Fruit fly (Drosophila melanogaster): Measurements from ENCODE around the gene CG18094.

The CG18094 gene

dm6 chr2L:19469751-19470150 lies 20.3 kb upstream of the CG18094 start (continued):
- TF ChIP-seq lbe (GFP tag; optimal IDR thresholded peaks at IDR 0.05) (no peak), fd102C (GFP tag; optimal IDR thresholded peaks at IDR 0.05) (no peak), CG18262 (tag; optimal IDR thresholded peaks at IDR 0.05) (peak; percentile 58), CG4707 (GFP tag; optimal IDR thresholded peaks at IDR 0.05) (no peak), Hr3 (GFP tag; optimal IDR thresholded peaks at IDR 0.05) (no peak), Dek (tag; optimal IDR thresholded peaks at IDR 0.05) (no peak), fu2 (GFP tag; optimal IDR thresholded peaks at IDR 0.05) (no peak), CG13775 (GFP tag; optimal IDR thresholded peaks at IDR 0.05) (no peak), Sry-δ (GFP tag; optimal IDR thresholded peaks at IDR 0.05) (no peak), kah (GFP tag; optimal IDR thresholded peaks at IDR 0.05) (no peak), CG13894 (tag; optimal IDR thresholded peaks at IDR 0.05) (no peak), Ssrp (tag; optimal IDR thresholded peaks at IDR 0.05) (peak; percentile 2), jigr1 (GFP tag; IDR thresholded peaks at IDR 0.05) (no peak), Spps (tag; optimal IDR thresholded peaks at IDR 0.05) (no peak), Myb (GFP tag; optimal IDR thresholded peaks at IDR 0.05) (no peak), CG3065 (GFP tag; optimal IDR thresholded peaks at IDR 0.05) (no peak), H15 (GFP tag; IDR thresholded peaks at IDR 0.05) (no peak), CG17568 (GFP tag; optimal IDR thresholded peaks at IDR 0.05) (no peak), seq (GFP tag; IDR thresholded peaks at IDR 0.05) (no peak), CG8359 (GFP tag; optimal IDR thresholded peaks at IDR 0.05; ENCODE audit: borderline replicate concordance) (no peak), CG6765 (GFP tag; optimal IDR thresholded peaks at IDR 0.05) (no peak), Abd-B (GFP tag; optimal IDR thresholded peaks at IDR 0.05) (no peak), Mes4 (GFP tag; optimal IDR thresholded peaks at IDR 0.05) (no peak), dmrt11E (tag; optimal IDR thresholded peaks at IDR 0.05) (peak; percentile 44), pfk (GFP tag; optimal IDR thresholded peaks at IDR 0.05) (no peak), her (GFP tag; optimal IDR thresholded peaks at IDR 0.05) (no peak), Dfd (GFP tag; optimal IDR thresholded peaks at IDR 0.05) (no peak), CG7928 (GFP tag; optimal IDR thresholded peaks at IDR 0.05) (no peak), CrebB (tag; optimal IDR thresholded peaks at IDR 0.05) (no peak), gsb (GFP tag; IDR thresholded peaks at IDR 0.05) (no peak), vfl (GFP tag; optimal IDR thresholded peaks at IDR 0.05) (no peak), sd (tag; optimal IDR thresholded peaks at IDR 0.05) (no peak), CG1024 (GFP tag; IDR thresholded peaks at IDR 0.05) (no peak), Ets65A (GFP tag) (no peak), CG1792 (GFP tag; optimal IDR thresholded peaks at IDR 0.05) (no peak), vnd (GFP tag; IDR thresholded peaks at IDR 0.05; ENCODE audit: partially characterized antibody) (no peak), Poxn (GFP tag; IDR thresholded peaks at IDR 0.05) (no peak), CG12391 (tag; optimal IDR thresholded peaks at IDR 0.05) (peak; percentile 1), CG11723 (GFP tag; optimal IDR thresholded peaks at IDR 0.05) (no peak), Blimp-1 (GFP tag; optimal IDR thresholded peaks at IDR 0.05) (peak; percentile 7), btn (GFP tag; optimal IDR thresholded peaks at IDR 0.05) (no peak), CG7839 (tag; optimal IDR thresholded peaks at IDR 0.05) (peak; percentile 28), grn (GFP tag; optimal IDR thresholded peaks at IDR 0.05) (no peak), CG8924 (tag; optimal IDR thresholded peaks at IDR 0.05) (no peak), CG9727 (GFP tag; optimal IDR thresholded peaks at IDR 0.05) (peak; percentile 36), Kr (GFP tag; optimal IDR thresholded peaks at IDR 0.05) (no peak), HLH54F (GFP tag; optimal IDR thresholded peaks at IDR 0.05) (no peak), Atf-2 (GFP tag; optimal IDR thresholded peaks at IDR 0.05) (no peak), CG1603 (tag; optimal IDR thresholded peaks at IDR 0.05) (no peak), mirr (GFP tag; optimal IDR thresholded peaks at IDR 0.05) (no peak), CG30020 (tag; optimal IDR thresholded peaks at IDR 0.05) (no peak), gem (tag; optimal IDR thresholded peaks at IDR 0.05) (peak; percentile 41)
